Worm (Caenorhabditis elegans) whole organism, dauer: ENCODE results near the gene irg-8.

Experiments
- unc-62 ChIP-seq: sonication (generic microtip); optimal IDR thresholded peaks from 2 replicates; lab custom pipeline; 2017; ENCODE audit warnings: missing biosample characterization, missing genetic modification reagents, missing genetic modification characterization

The irg-8 gene

DNA sequence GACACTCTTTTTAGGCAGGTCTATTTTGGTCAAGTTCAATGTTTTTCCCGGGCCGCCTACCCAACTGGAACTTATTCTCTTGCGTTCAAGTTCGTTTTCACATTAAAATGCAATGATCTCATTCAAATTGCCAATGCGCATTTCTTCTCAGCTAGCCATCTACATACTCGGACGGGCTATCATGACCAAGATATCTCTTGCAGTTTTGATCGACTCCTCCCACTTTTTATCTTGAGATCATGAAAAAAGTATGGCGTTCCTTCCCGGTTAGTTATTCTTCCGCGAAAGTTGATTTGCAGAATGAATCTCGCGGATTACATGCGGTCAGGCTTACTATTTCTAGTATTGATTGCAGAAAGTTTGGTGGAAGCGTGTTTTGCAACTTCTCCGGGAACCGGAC lies 16.4 kb upstream of the irg-8 start, which contains the start of gene B0554.2:
Gene B0554.2, plus strand, starts transcription at position 301 of the 400 bp plus-strand sequence.
- no peak for TF ChIP-seq unc-62 (GFP tag; lab: Kevin White, UChicago)

DNA sequence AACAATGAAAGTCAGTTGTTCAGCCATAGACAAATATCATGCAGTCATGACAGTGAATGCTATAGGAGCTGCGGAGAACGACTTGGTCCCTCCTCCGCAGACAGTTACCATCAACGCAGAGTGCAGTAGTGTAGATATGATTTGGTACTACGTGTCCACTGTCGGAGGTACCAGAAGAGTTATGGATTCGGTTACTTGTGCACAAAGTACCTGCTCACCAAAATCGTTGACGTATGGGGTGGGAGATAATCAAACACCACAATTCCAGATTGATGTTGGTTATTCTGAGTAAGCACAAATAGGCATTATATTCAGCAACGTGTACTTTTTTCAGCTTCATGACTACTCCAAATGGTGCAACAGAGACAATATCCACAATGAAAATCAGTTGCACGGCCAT lies 15.5 kb upstream of the irg-8 start:
- no peak for TF ChIP-seq unc-62 (GFP tag; lab: Kevin White, UChicago)

DNA sequence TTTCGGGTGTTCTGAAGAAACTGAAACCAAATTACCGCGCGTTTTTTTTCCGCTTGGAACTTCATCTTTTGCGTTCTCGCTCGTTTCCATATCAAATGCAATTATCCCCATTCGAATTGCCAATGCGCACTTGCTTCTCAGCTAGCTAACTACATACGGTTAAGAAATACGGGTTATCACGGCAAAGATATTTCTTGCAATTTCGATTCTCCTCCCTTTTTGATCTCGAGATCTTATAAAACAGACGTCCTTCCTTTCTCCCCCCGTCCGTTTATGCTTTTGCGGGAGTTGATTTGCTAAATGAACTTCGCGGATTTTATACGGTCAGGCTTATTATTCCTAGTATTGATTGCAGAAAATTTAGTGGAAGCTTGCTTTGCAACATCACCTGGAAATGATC lies 11.3 kb upstream of the irg-8 start, which contains the start of gene B0554.4:
Gene B0554.4, plus strand, starts transcription at position 301 of the 400 bp plus-strand sequence.
- no peak for TF ChIP-seq unc-62 (GFP tag; lab: Kevin White, UChicago)

DNA sequence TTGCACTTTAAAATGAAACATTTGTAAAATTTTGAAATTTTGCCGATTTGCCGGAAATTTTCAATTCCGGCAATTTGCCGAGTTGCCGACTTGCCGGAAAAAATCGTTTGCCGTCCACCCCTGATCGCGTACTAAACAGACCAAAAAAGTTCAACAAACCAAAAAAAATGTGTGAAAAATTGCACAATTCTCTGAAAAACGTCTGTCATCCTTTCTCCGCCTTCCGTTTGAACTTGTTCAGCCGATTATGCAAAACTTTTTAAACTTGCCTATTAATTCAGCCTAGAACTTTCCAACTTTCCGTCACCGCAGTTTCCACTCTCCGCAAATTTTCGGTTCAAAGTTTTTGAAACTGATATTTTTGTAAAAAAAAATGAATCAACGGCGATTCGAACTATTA lies 6.6 kb upstream of the irg-8 start, which contains the start of gene B0554.5:
Gene B0554.5, plus strand, starts transcription at position 301 of the 400 bp plus-strand sequence.
- TF ChIP-seq unc-62 (GFP tag; lab: Kevin White, UChicago), result no peak

DNA sequence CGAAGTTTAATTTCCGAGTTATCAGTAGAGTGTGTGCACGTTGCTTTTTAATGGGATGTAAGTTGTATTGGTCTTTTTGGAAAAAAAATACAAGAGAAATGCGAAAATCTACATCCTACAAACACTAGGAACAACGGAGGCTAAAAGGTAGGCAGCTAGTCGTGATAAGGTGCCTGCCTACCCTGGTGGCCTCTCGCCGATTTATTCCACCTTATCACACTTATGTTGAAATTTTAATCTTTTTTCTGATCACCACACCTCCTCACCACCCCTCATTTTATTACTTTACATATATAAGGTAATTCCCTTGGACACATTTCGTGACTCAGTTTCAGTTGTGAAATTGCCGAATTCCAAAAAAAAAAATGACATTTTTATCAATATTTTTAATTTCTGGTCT lies 4.6 kb upstream of the irg-8 start, which contains the start of gene dod-20:
Gene dod-20, plus strand, starts transcription at position 301 of the 400 bp plus-strand sequence.
- no peak for TF ChIP-seq unc-62 (GFP tag; lab: Kevin White, UChicago)

DNA sequence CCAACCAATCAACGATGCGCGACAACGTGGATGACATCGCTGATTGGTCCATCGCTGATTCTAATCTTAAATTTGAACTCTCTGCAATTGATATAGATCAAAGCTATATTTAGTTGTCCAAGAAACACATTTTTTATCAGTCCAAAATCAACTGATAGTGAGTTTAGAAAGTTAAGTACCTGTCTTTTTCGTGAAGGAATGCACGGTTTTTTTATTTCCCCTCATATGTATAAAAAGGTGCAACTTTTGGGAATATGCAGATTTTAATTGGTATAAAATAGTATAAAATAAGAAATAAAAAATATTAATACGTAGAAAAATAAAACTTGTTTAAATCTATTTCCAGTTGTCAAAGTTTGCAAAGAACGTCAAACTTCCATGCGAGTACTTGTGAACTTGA lies 926 bp upstream of the irg-8 start, which contains the start of gene Y39D8A.1:
Gene Y39D8A.1, plus strand, starts transcription at position 301 of the 400 bp plus-strand sequence.
- TF ChIP-seq unc-62 (GFP tag; lab: Kevin White, UChicago), result no peak

DNA sequence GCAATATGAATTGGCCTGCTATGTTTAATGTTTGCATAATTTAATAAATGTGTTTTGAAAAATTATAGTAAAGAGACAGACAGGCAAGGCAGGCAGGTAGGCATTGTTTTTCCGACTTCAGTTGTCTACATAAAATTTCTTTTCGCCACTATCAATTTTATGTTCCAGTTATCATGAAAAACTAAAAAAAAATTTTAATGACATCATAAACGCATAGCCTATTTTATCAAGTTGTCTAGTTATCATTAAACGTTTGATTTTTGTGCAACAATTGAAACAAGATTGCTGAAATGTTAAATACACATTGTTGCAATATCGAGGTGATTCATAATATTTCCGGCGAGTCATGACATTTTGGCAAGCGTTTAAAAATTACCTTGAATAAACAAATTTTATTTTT lies 2.4 kb downstream of the irg-8 start:
- no peak for TF ChIP-seq unc-62 (GFP tag; lab: Kevin White, UChicago)

DNA sequence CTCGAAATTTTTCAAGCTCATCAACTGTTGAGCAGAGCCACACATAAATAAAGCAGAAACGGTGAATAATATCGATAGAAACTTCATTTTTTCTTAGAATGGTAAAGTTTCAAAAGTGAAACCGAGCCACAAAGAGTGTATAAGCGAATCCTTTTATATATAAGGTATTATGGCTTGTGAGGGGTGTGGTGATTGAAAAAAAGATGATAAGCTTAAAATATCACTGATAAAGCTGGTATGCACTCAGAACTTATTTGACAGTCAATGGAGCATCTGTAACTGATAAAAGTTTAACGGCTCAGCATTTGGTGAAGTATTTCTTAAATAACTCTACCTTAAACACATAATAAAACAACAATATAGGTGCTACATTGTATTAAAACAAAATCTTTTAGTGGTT lies 2.9 kb downstream of the irg-8 start, which contains the start of gene dod-19:
Gene dod-19, minus strand, starts transcription at position 130 of the 400 bp plus-strand sequence.
- TF ChIP-seq unc-62 (GFP tag; lab: Kevin White, UChicago), result no peak

DNA sequence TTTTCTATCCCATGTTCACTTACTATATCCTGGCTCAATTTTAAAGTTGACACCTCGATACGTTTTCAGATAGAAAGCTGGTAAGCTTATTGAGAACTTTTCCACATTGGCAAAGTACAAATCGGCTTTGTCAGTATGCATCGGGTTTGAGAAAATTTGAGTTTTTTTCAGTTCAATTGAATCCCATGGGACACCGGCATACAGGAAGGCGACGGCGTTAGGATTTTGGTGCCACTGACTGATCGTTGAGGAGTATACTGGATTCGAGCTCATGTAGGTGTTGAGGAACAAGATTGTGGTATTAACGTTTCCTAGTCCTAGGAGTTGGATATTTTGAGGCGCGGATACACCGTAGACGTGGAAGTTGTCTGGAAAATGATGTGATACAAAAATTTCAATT lies 4.7 kb downstream of the irg-8 start:
- TF ChIP-seq unc-62 (GFP tag; lab: Kevin White, UChicago), result no peak

DNA sequence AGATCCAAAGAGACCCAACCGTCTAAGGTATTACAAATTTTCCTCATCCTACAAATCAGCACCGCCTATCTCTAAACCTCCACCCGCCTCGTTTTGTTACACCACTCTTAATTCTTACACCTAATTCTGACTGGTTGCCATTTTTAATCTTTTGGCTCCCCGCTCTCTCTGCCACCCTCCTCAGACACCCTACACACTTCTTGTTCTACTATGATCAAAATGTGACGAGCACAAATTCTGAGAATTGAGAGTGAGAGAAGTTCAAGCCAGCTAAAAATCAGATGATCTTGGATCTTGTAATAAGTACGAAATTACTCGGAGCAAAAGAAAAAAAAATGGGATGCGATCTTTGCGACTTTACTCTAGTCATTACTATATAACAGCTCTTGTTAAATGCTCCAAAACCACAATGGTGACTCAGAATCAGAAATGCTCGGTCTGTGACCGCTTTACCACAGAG lies 13.3 kb downstream of the irg-8 start, which contains the start of gene nhr-252:
Gene nhr-252, plus strand, starts transcription at position 410 of the 460 bp plus-strand sequence.
- no peak for TF ChIP-seq unc-62 (GFP tag; lab: Kevin White, UChicago)

DNA sequence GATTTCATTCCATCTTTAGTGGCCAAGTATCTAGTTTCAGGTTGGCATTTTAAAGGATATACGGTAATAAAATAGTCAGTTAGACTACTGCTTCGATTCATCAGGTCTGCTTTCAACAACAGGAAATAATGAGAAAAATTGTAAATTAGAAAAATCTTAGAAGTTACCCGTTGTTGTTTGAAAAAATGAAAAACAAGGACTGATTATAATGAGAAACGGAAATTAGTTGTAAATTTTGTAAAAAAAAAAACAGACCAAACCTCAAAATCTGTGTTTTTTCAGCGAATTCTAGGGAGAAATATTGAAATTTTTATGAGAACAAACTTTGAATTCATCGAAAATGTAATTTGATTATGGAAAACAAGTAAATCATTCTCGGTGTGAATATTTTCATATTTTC lies 14.5 kb downstream of the irg-8 start, which contains the start of gene srh-62:
Gene srh-62, minus strand, starts transcription at position 101 of the 400 bp plus-strand sequence.
- TF ChIP-seq unc-62 (GFP tag; lab: Kevin White, UChicago), result no peak

DNA sequence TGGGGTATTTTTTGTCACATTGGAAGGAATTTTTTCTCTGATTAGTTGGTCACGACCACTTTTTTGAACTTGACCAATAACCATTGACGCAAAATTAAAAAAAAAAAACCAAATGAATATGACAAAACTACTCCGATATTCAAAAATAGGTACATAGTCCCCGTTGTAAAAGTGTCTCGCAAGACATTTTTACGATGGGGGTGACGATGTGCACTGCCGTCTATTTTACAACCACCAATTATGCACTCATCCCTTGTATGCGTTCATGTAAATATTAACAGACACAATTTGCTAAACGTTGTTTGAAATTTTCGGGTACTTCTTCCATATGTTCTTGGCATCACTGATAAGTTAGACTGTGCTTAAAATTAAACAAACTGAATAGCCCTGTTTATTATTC lies 17.8 kb downstream of the irg-8 start, which contains the start of gene scl-27:
Gene scl-27, plus strand, starts transcription at position 301 of the 400 bp plus-strand sequence.
- TF ChIP-seq unc-62 (GFP tag; lab: Kevin White, UChicago), result no peak

DNA sequence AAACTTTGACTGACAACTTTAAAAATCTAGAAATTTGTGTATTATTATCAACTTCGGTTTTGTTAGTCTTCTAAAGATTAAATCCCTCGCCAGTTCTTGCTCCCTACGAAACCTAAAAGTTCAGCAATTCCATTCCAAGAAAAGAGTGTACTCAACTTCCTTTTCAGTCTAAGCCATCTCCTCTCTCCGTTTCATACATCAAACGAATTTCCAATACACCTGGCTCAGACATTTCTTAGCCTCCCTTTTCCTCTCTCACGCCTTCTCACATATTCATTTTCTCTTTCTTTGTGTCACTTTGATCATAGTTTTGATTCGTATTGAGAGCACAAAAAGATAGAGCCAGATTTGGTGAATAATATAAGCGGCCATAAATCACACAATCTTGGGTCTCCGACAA lies 21.2 kb downstream of the irg-8 start, which contains the start of gene nhr-253:
Gene nhr-253, plus strand, starts transcription at position 285 of the 400 bp plus-strand sequence.
- no peak for TF ChIP-seq unc-62 (GFP tag; lab: Kevin White, UChicago)

DNA sequence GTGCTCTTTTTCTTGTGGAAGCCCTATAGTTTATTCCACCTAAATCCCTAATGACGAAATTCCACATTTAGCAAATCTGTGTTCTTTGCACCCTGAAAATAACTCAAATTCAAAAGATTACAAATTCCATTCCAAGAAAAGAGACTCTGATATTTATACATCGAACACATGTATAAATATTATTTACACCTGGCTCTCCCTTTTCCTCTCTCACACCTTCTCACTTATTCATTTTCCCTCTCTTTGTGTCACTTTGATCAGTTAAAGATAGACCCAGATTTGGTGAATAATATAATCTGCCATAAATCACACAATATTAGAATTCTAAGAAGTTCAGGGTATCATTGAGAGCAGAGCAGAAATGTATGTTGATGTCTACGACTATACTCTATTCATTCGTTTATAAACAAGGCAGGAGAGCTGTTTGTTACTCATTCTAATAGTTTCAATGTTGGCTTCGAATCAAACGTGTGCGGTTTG lies 25.3 kb downstream of the irg-8 start, which contains the start of gene nhr-254:
Gene nhr-254, plus strand, starts transcription at position 430 of the 480 bp plus-strand sequence.
- no peak for TF ChIP-seq unc-62 (GFP tag; lab: Kevin White, UChicago)

DNA sequence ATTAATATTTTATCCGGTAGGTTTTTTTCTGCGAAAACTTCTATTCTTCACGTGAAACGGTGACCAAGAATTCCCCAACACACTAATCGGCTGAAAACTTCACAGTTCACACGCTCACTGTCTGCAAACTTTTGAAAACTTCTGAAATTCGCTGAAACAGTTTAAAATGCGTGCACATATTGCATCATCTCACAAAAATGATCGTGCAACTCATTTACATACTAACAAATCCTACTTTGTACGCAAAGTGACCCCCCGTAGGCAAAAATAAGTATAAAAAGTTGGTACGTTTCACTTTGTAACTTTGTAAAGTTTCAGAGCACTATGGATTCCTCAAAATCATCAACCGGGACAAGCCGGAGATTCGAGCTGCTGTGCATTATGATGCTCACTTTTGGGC lies 29.1 kb downstream of the irg-8 start, which contains the start of gene ZK6.6:
Gene ZK6.6, plus strand, starts transcription at position 301 of the 400 bp plus-strand sequence.
- no peak for TF ChIP-seq unc-62 (GFP tag; lab: Kevin White, UChicago)

DNA sequence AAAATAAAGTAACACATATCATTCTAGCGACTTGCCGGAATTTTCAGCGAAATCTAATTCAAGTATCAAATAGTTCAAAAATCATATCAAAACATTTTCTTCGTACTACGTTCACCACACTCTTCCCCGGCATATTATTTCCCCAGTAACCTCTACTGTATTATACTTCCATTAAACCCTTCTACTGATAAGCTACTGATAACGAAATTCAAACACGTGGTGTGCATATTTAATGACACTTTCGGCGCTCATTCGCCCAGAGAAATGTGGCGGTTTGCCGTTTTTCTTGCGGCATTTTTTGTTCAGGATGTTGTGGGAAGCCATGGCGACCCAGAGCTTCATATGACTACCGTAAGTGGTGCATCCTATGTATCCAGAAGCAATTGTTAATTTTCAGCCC lies 32.0 kb downstream of the irg-8 start, which contains the start of gene lipl-5:
Gene lipl-5, plus strand, starts transcription at position 259 of the 400 bp plus-strand sequence.
- no peak for TF ChIP-seq unc-62 (GFP tag; lab: Kevin White, UChicago)
